Fruit fly (Drosophila melanogaster): Measurements from ENCODE around the gene Dph4.

Dph4 gene

DNA sequence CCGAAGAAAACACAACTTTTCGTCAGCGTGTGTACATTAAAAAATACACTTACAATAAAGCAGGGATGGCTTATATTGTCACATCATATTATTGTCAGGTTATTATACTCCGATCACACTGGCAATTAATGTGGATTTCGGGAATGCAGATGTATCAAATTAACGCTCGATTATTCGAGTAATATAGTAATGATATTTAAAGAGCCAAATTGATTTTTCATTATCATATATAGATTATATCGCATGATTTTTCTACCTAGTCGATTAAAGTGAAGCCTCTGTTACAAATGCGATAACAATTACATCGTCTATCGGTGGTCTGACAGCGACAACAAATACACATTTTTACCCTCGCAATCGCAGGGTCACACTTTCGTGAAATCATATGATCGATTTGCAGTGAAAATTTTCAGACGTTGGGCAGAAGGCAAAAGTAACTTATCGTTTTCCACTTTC lies 32.5 kb downstream of the Dph4 start, which contains the start of the genes noi and Vha26 (continued):
- TF ChIP-seq vnd (GFP tag; IDR thresholded peaks at IDR 0.05; ENCODE audit: partially characterized antibody) (0 out of 3 replicates have a peak, but pooled peaks have one; percentile 45), sens-2 (GFP tag; IDR thresholded peaks at IDR 0.05) (no peak), CG2712 (tag; optimal IDR thresholded peaks at IDR 0.05) (peak; percentile 74), ken (GFP tag; IDR thresholded peaks at IDR 0.05) (no peak), ap (GFP tag; IDR thresholded peaks at IDR 0.05) (no peak), CG32532 (GFP tag; IDR thresholded peaks at IDR 0.05) (peak; percentile 64; the same call in 1 of the 2 replicates), CG6683 (GFP tag; optimal IDR thresholded peaks at IDR 0.05) (no peak), CG5245 (GFP tag; optimal IDR thresholded peaks at IDR 0.05) (no peak), CG17912 (GFP tag; optimal IDR thresholded peaks at IDR 0.05) (no peak), schlank (tag; optimal IDR thresholded peaks at IDR 0.05) (no peak), Ets65A (GFP tag) (peak; percentile 93), CG6854 (GFP tag; optimal IDR thresholded peaks at IDR 0.05) (no peak), Eip74EF (GFP tag; optimal IDR thresholded peaks at IDR 0.05) (no peak), CG4282 (GFP tag; optimal IDR thresholded peaks at IDR 0.05) (no peak), Myb (GFP tag; optimal IDR thresholded peaks at IDR 0.05) (peak; percentile 63), gsb-n (tag; optimal IDR thresholded peaks at IDR 0.05) (no peak), CG1024 (GFP tag; IDR thresholded peaks at IDR 0.05) (peak; percentile 74), Doc2 (GFP tag; IDR thresholded peaks at IDR 0.05) (no peak), pfk (GFP tag; optimal IDR thresholded peaks at IDR 0.05) (peak; percentile 39), Lpt (GFP tag; optimal IDR thresholded peaks at IDR 0.05) (no peak), Atf-2 (GFP tag; optimal IDR thresholded peaks at IDR 0.05) (no peak), Atf6 (GFP tag; IDR thresholded peaks at IDR 0.05) (no peak), HHEX (GFP tag; optimal IDR thresholded peaks at IDR 0.05) (no peak), Dll (GFP tag; IDR thresholded peaks at IDR 0.05; ENCODE audit: partially characterized antibody) (peak; percentile 62; the same call in 2 of the 4 replicates), jumu (GFP tag; optimal IDR thresholded peaks at IDR 0.05) (peak; percentile 6), CG4820 (GFP tag; optimal IDR thresholded peaks at IDR 0.05) (no peak), pzg (GFP tag; optimal IDR thresholded peaks at IDR 0.05) (peak; percentile 90), Ptx1 (GFP tag; IDR thresholded peaks at IDR 0.05) (no peak), eve (GFP tag; optimal IDR thresholded peaks at IDR 0.05) (no peak), CG3995 (GFP tag; optimal IDR thresholded peaks at IDR 0.05) (peak; percentile 85), CG2116 (GFP tag; optimal IDR thresholded peaks at IDR 0.05) (peak; percentile 76), CG13775 (GFP tag; optimal IDR thresholded peaks at IDR 0.05) (peak; percentile 49), CG6272 (GFP tag; IDR thresholded peaks at IDR 0.05) (no peak), YL-1 (GFP tag; optimal IDR thresholded peaks at IDR 0.05) (peak; percentile 45), CG9609 (GFP tag; optimal IDR thresholded peaks at IDR 0.05) (no peak), Doc3 (GFP tag; IDR thresholded peaks at IDR 0.05; ENCODE audit: partially characterized antibody) (peak; percentile 46; the same call in 2 of the 3 replicates), br (optimal IDR thresholded peaks at IDR 0.05) (no peak), CG2889 (GFP tag; IDR thresholded peaks at IDR 0.05) (no peak), CG8290 (GFP tag; optimal IDR thresholded peaks at IDR 0.05) (peak; percentile 54), CG8290 (tag; optimal IDR thresholded peaks at IDR 0.05) (peak in 1 of 2 experiments; percentile 28), bcd (GFP tag; optimal IDR thresholded peaks at IDR 0.05) (no peak), CG1647 (GFP tag; optimal IDR thresholded peaks at IDR 0.05) (no peak), rib (GFP tag; IDR thresholded peaks at IDR 0.05) (no peak), CG4617 (GFP tag; optimal IDR thresholded peaks at IDR 0.05; ENCODE audit: borderline replicate concordance) (peak; percentile 53), trem (tag; optimal IDR thresholded peaks at IDR 0.05) (peak; percentile 91), NfI (GFP tag; optimal IDR thresholded peaks at IDR 0.05) (peak; percentile 44), CG1792 (GFP tag; optimal IDR thresholded peaks at IDR 0.05) (no peak), CG1602 (GFP tag; optimal IDR thresholded peaks at IDR 0.05) (no peak), CG15696 (tag; optimal IDR thresholded peaks at IDR 0.05) (peak; percentile 56), Nf-YC (tag; optimal IDR thresholded peaks at IDR 0.05) (peak; percentile 57), Xbp1 (GFP tag; optimal IDR thresholded peaks at IDR 0.05) (peak; percentile 38), ATbp (GFP tag; optimal IDR thresholded peaks at IDR 0.05) (no peak)
